Worm (Caenorhabditis elegans): ENCODE data around the gene ule-4.

- TF ChIP-seq klf-2 (GFP tag; conservative IDR thresholded peaks at IDR 0.05) (no peak), ztf-29 (GFP tag; IDR thresholded peaks at IDR 0.05) (no peak), ztf-23 (GFP tag; IDR thresholded peaks at IDR 0.05) (no peak), ref-1 (GFP tag; conservative IDR thresholded peaks at IDR 0.05) (no peak), flt-1 (GFP tag; IDR thresholded peaks at IDR 0.05) (no peak), cog-1 (tag; optimal IDR thresholded peaks at IDR 0.05) (no peak), tab-1 (GFP tag; IDR thresholded peaks at IDR 0.05) (no peak), T22C8.4 (GFP tag; IDR thresholded peaks at IDR 0.05) (no peak)
These were observed 1.7 kb upstream of the ule-4 start, which contains the start of gene C08F11.10 for ce11 chrIV:13649126-13649525.
